Worm (Caenorhabditis elegans) whole organism, L4 larva: ENCODE results near the gene T01B10.5.

Experiments used
- ama-1 ChIP-seq: fragments of 150-350 bp; optimal IDR thresholded peaks from 2 replicates; lab custom pipeline; 2014; ENCODE audit warnings: inconsistent platforms, mixed read lengths
- dmd-8 ChIP-seq: fragments of 200-800 bp; sonication (Bioruptor generic); IDR thresholded peaks from 2 replicates; pipeline ENCODE4 v1.3.6; 2022; ENCODE audit warnings: missing genetic modification characterization, missing compliant biosample characterization
- egl-27 ChIP-seq: sonication (generic microtip); optimal IDR thresholded peaks from 3 replicates; lab custom pipeline; 2017; ENCODE audit warnings: missing biosample characterization, missing genetic modification reagents, missing genetic modification characterization
- fkh-10 ChIP-seq: fragments of 150-350 bp; optimal IDR thresholded peaks from 2 replicates; lab custom pipeline; 2014; ENCODE audit warnings: missing biosample characterization, missing genetic modification reagents, missing genetic modification characterization
- lin-15B ChIP-seq: fragments of 150-350 bp; sonication (generic microtip); optimal IDR thresholded peaks from 3 replicates; lab custom pipeline; 2014; ENCODE audit warnings: missing biosample characterization, missing genetic modification characterization
- pqm-1 ChIP-seq: sonication (generic microtip); optimal IDR thresholded peaks from 2 replicates; lab custom pipeline; 2017; ENCODE audit warnings: missing biosample characterization, missing genetic modification characterization
- ztf-11 ChIP-seq: fragments of 150-350 bp; optimal IDR thresholded peaks from 2 replicates; lab custom pipeline; 2014; ENCODE audit warnings: missing biosample characterization, missing genetic modification characterization

- TF ChIP-seq ztf-11 (tag; lab: Kevin White, UChicago) (no peak), fkh-10 (GFP tag; lab: Kevin White, UChicago) (no peak), lin-15B (no peak), ama-1 (lab: Kevin White, UChicago) (no peak), egl-27 (tag; lab: Kevin White, UChicago) (no peak), dmd-8 (GFP tag; lab: Robert Waterston, UW) (no peak), pqm-1 (tag; lab: Kevin White, UChicago) (no peak)
These were observed 25.3 kb downstream of the T01B10.5 start, which contains the start of gene H03E18.2 for ce11 chrX:8520402-8520801.
